Worm (Caenorhabditis elegans) whole organism, mixed stage, embryonic: ENCODE measurements around the gene mam-3.

Experiments used
- M03D4.4 ChIP-seq: sonication (generic microtip); optimal IDR thresholded peaks from 2 replicates; lab custom pipeline; 2017; ENCODE audit warnings: mild to moderate bottlenecking, missing genetic modification characterization, missing compliant biosample characterization
- bed-3 ChIP-seq: fragments of 200-800 bp; sonication (Bioruptor generic); optimal IDR thresholded peaks from 3 replicates; lab custom pipeline; 2018; ENCODE audit warnings: mild to moderate bottlenecking, missing genetic modification characterization, moderate library complexity, missing compliant biosample characterization
- blmp-1 ChIP-seq: fragments of 150-350 bp; optimal IDR thresholded peaks from 2 replicates; lab custom pipeline; 2014; ENCODE audit warnings: missing biosample characterization, missing genetic modification characterization
- ceh-39 ChIP-seq: fragments of 150-350 bp; optimal IDR thresholded peaks from 2 replicates; lab custom pipeline; 2014; ENCODE audit warnings: missing biosample characterization, missing genetic modification characterization
- ceh-43 ChIP-seq: fragments of 200-800 bp; sonication (Bioruptor generic); optimal IDR thresholded peaks from 2 replicates; lab custom pipeline; 2018; ENCODE audit warnings: mild to moderate bottlenecking, missing genetic modification characterization, moderate library complexity, missing compliant biosample characterization
- ceh-83 ChIP-seq: fragments of 200-800 bp; sonication (Bioruptor generic); optimal IDR thresholded peaks from 2 replicates; lab custom pipeline; 2018; ENCODE audit warnings: mild to moderate bottlenecking, missing genetic modification characterization, missing compliant biosample characterization
- ces-1 ChIP-seq: fragments of 150-350 bp; optimal IDR thresholded peaks from 2 replicates; lab custom pipeline; 2014; ENCODE audit warnings: missing biosample characterization, missing genetic modification reagents, missing genetic modification characterization
- cnd-1 ChIP-seq: fragments of 200-800 bp; sonication (Bioruptor generic); optimal IDR thresholded peaks from 2 replicates; lab custom pipeline; 2018; ENCODE audit warnings: mild to moderate bottlenecking, missing genetic modification characterization, missing compliant biosample characterization
- drap-1 ChIP-seq: fragments of 200-800 bp; sonication (Bioruptor generic); optimal IDR thresholded peaks from 3 replicates; lab custom pipeline; 2018; ENCODE audit warnings: mild to moderate bottlenecking, missing genetic modification characterization, missing compliant biosample characterization
- elt-1 ChIP-seq: sonication (generic microtip); optimal IDR thresholded peaks from 2 replicates; lab custom pipeline; 2017; ENCODE audit warnings: missing genetic modification characterization, mild to moderate bottlenecking, missing compliant biosample characterization, antibody characterized with exemption, moderate library complexity, borderline replicate concordance; ENCODE audit not compliant: insufficient read depth
- elt-3 ChIP-seq: fragments of 150-350 bp; optimal IDR thresholded peaks from 2 replicates; lab custom pipeline; 2014; ENCODE audit warnings: missing biosample characterization, missing genetic modification characterization
- flh-1 ChIP-seq: fragments of 200-800 bp; sonication (Bioruptor generic); optimal IDR thresholded peaks from 2 replicates; lab custom pipeline; 2018; ENCODE audit warnings: mild to moderate bottlenecking, missing genetic modification characterization, moderate library complexity, missing compliant biosample characterization
- ham-2 ChIP-seq: fragments of 200-800 bp; sonication (Bioruptor generic); optimal IDR thresholded peaks from 2 replicates; lab custom pipeline; 2018; ENCODE audit warnings: mild to moderate bottlenecking, missing genetic modification characterization, missing compliant biosample characterization
- hlh-1 ChIP-seq: fragments of 150-350 bp; optimal IDR thresholded peaks from 2 replicates; lab custom pipeline; 2014; ENCODE audit warnings: missing biosample characterization, missing genetic modification reagents, missing genetic modification characterization
- lin-13 ChIP-seq: fragments of 150-350 bp; optimal IDR thresholded peaks from 2 replicates; lab custom pipeline; 2014; ENCODE audit warnings: missing biosample characterization, missing genetic modification characterization
- lin-32 ChIP-seq: fragments of 200-800 bp; sonication (Bioruptor generic); optimal IDR thresholded peaks from 2 replicates; lab custom pipeline; 2018; ENCODE audit warnings: mild to moderate bottlenecking, missing genetic modification characterization, missing compliant biosample characterization
- lsy-2 ChIP-seq: fragments of 150-350 bp; optimal IDR thresholded peaks from 2 replicates; lab custom pipeline; 2014; ENCODE audit warnings: missing biosample characterization, missing genetic modification characterization
- mab-5 ChIP-seq: fragments of 150-350 bp; optimal IDR thresholded peaks from 2 replicates; lab custom pipeline; 2014; ENCODE audit warnings: missing biosample characterization, missing genetic modification characterization
- mep-1 ChIP-seq: fragments of 150-350 bp; optimal IDR thresholded peaks from 2 replicates; lab custom pipeline; 2017; ENCODE audit warnings: missing biosample characterization, missing genetic modification reagents, missing genetic modification characterization, inconsistent platforms
- mls-2 ChIP-seq: sonication (generic microtip); optimal IDR thresholded peaks from 2 replicates; lab custom pipeline; 2016; ENCODE audit warnings: mild to moderate bottlenecking, missing genetic modification characterization, moderate library complexity, missing compliant biosample characterization
- nhr-12 ChIP-seq: fragments of 150-350 bp; optimal IDR thresholded peaks from 2 replicates; lab custom pipeline; 2014; ENCODE audit warnings: missing biosample characterization, missing genetic modification characterization
- nhr-2 ChIP-seq: fragments of 150-350 bp; optimal IDR thresholded peaks from 2 replicates; lab custom pipeline; 2014; ENCODE audit warnings: missing biosample characterization, missing genetic modification characterization
- nhr-237 ChIP-seq: fragments of 150-350 bp; optimal IDR thresholded peaks from 2 replicates; lab custom pipeline; 2014; ENCODE audit warnings: missing biosample characterization, missing genetic modification characterization
- nhr-28 ChIP-seq: fragments of 150-350 bp; optimal IDR thresholded peaks from 2 replicates; lab custom pipeline; 2014; ENCODE audit warnings: missing biosample characterization, missing genetic modification characterization
- nhr-76 ChIP-seq: sonication (generic microtip); optimal IDR thresholded peaks from 2 replicates; lab custom pipeline; 2017; ENCODE audit warnings: missing biosample characterization, missing genetic modification characterization
- pha-4 ChIP-seq: fragments of 150-350 bp; optimal IDR thresholded peaks from 2 replicates; lab custom pipeline; 2018; ENCODE audit warnings: missing biosample characterization, missing genetic modification reagents, missing genetic modification characterization
- sem-2 ChIP-seq: fragments of 200-800 bp; sonication (Bioruptor generic); optimal IDR thresholded peaks from 2 replicates; lab custom pipeline; 2018; ENCODE audit warnings: mild to moderate bottlenecking, missing genetic modification characterization, missing compliant biosample characterization
- snpc-4 ChIP-seq: fragments of 150-350 bp; optimal IDR thresholded peaks from 2 replicates; lab custom pipeline; 2014; ENCODE audit warnings: missing biosample characterization, missing genetic modification characterization
- sptf-1 ChIP-seq: sonication (generic microtip); optimal IDR thresholded peaks from 2 replicates; lab custom pipeline; 2017; ENCODE audit warnings: mild to moderate bottlenecking, missing genetic modification characterization, moderate library complexity, missing compliant biosample characterization
- tbx-8 ChIP-seq: fragments of 200-800 bp; sonication (Bioruptor generic); optimal IDR thresholded peaks from 2 replicates; lab custom pipeline; 2018; ENCODE audit warnings: mild to moderate bottlenecking, missing genetic modification characterization, moderate library complexity, missing compliant biosample characterization
- unc-120 ChIP-seq: sonication (generic microtip); optimal IDR thresholded peaks from 2 replicates; lab custom pipeline; 2017; ENCODE audit warnings: missing genetic modification characterization, missing compliant biosample characterization; ENCODE audit not compliant: poor library complexity, severe bottlenecking
- unc-39 ChIP-seq: fragments of 150-350 bp; optimal IDR thresholded peaks from 2 replicates; lab custom pipeline; 2014; ENCODE audit warnings: missing biosample characterization, missing genetic modification characterization
- unc-62 ChIP-seq: fragments of 150-350 bp; optimal IDR thresholded peaks from 2 replicates; lab custom pipeline; 2014; ENCODE audit warnings: missing biosample characterization, missing genetic modification reagents, missing genetic modification characterization
- zip-8 ChIP-seq: fragments of 150-350 bp; optimal IDR thresholded peaks from 2 replicates; lab custom pipeline; 2014; ENCODE audit warnings: missing biosample characterization, missing genetic modification characterization
- ztf-11 ChIP-seq: fragments of 150-350 bp; optimal IDR thresholded peaks from 2 replicates; lab custom pipeline; 2014; ENCODE audit warnings: missing biosample characterization, missing genetic modification characterization

mam-3 gene

DNA sequence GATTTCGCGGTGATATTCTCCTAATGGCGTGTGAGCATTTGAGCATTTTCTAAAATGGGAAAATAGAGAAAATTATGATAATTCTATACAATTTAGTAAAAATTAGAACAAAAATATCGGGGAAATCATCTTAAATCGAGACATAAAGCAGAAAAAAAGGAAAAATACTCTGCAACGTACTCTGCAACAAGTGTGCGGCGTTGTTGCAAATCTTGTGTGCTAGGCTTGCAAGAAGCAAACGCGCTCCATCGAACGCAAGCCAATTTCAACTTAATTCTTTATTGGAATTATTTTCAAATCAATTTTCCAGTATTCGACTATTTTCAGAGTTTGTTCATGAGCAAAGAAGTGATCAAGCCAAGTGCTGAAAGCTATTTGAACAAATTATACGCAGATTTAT is 59.1 kb downstream of the mam-3 start, which contains the start of the genes Y62E10A.20, Y62E10A.23 and mdt-9:
Y62E10A.20 (minus strand) TSS at position 49 of the 400 bp plus-strand sequence.
Y62E10A.23 (plus strand) TSS at position 282 of the 400 bp plus-strand sequence.
mdt-9 (plus strand) TSS at position 338 of the 400 bp plus-strand sequence.
- peak; percentile 64 for TF ChIP-seq nhr-76 (tag; lab: Kevin White, UChicago)
- TF ChIP-seq nhr-28: peak; percentile 62
- TF ChIP-seq pha-4: peak; percentile 64
- no peak for TF ChIP-seq nhr-12 (tag; lab: Kevin White, UChicago)
- no peak for TF ChIP-seq tbx-8 (GFP tag; lab: Kevin White, UChicago)
- TF ChIP-seq lin-32: no peak
- peak; percentile 8 for TF ChIP-seq nhr-2 (tag; lab: Kevin White, UChicago)
- TF ChIP-seq flh-1 (GFP tag; lab: Kevin White, UChicago): peak; percentile 21
- TF ChIP-seq cnd-1 (tag; lab: Kevin White, UChicago): peak; percentile 58
- TF ChIP-seq ham-2 (GFP tag; lab: Kevin White, UChicago): peak; percentile 85
- TF ChIP-seq M03D4.4 (tag; lab: Kevin White, UChicago): peak; percentile 80
- TF ChIP-seq unc-39 (tag; lab: Kevin White, UChicago): no peak
- TF ChIP-seq sem-2: no peak
- no peak for TF ChIP-seq snpc-4 (tag; lab: Kevin White, UChicago)
- peak; percentile 78 for TF ChIP-seq ceh-39 (tag; lab: Kevin White, UChicago)
- peak; percentile 76 for TF ChIP-seq mls-2
- peak; percentile 72 for TF ChIP-seq unc-120 (tag; lab: Kevin White, UChicago)
- TF ChIP-seq ztf-11: peak; percentile 72
- peak; percentile 76 for TF ChIP-seq lsy-2
- TF ChIP-seq blmp-1 (tag; lab: Kevin White, UChicago): peak; percentile 57
- TF ChIP-seq sptf-1 (tag; lab: Kevin White, UChicago): peak; percentile 89
- peak; percentile 43 for TF ChIP-seq unc-62
- peak; percentile 2 for TF ChIP-seq mab-5 (tag; lab: Kevin White, UChicago)
- peak; percentile 92 for TF ChIP-seq ces-1 (GFP tag; lab: Kevin White, UChicago)
- no peak for TF ChIP-seq elt-3 (tag; lab: Kevin White, UChicago)
- peak; percentile 63 for TF ChIP-seq lin-13
- TF ChIP-seq ceh-83 (GFP tag; lab: Kevin White, UChicago): peak; percentile 69
- peak; percentile 78 for TF ChIP-seq hlh-1 (tag; lab: Kevin White, UChicago)
- TF ChIP-seq ceh-43 (GFP tag; lab: Kevin White, UChicago): peak; percentile 74
- TF ChIP-seq zip-8: no peak
- peak; percentile 66 for TF ChIP-seq nhr-237 (tag; lab: Kevin White, UChicago)
- TF ChIP-seq mep-1 (tag; lab: Kevin White, UChicago): peak; percentile 89
- peak; percentile 75 for TF ChIP-seq drap-1
- no peak for TF ChIP-seq bed-3 (GFP tag; lab: Kevin White, UChicago)
- TF ChIP-seq elt-1: no peak
- TF ChIP-seq, all 35 proteins: peak for 25
